Fruit fly (Drosophila melanogaster) whole organism, embryonic: Measurements from ENCODE around the gene CG3198.

Source experiments
- Aef1 ChIP-seq: fragments of 200-800 bp; sonication (Bioruptor generic); IDR thresholded peaks from 3 replicates; pipeline ENCODE4 v1.3.6; 2022; ENCODE audit warnings: missing biosample characterization, missing genetic modification characterization
- Bgb ChIP-seq: fragments of 200-800 bp; sonication (Bioruptor generic); IDR thresholded peaks from 2 replicates; pipeline ENCODE4 v1.3.6; 2022; ENCODE audit warnings: missing biosample characterization, missing genetic modification characterization; ENCODE audit not compliant: partially characterized antibody
- CG10543 ChIP-seq: fragments of 200-800 bp; sonication (Bioruptor generic); optimal IDR thresholded peaks from 3 replicates; lab custom pipeline; 2017; ENCODE audit warnings: missing biosample characterization, mild to moderate bottlenecking, missing genetic modification characterization, moderate library complexity
- CG10979 ChIP-seq: fragments of 200-800 bp; sonication (Bioruptor generic); optimal IDR thresholded peaks from 2 replicates; lab custom pipeline; 2018; ENCODE audit warnings: missing biosample characterization, mild to moderate bottlenecking, missing genetic modification characterization, moderate library complexity
- CG1647 ChIP-seq: fragments of 200-800 bp; sonication (Bioruptor generic); optimal IDR thresholded peaks from 3 replicates; lab custom pipeline; 2016; ENCODE audit warnings: missing biosample characterization, missing genetic modification characterization
- CG17568 ChIP-seq: fragments of 200-800 bp; sonication (Bioruptor generic); optimal IDR thresholded peaks from 2 replicates; lab custom pipeline; 2018; ENCODE audit warnings: missing biosample characterization, mild to moderate bottlenecking, missing genetic modification characterization, moderate library complexity
- CG17829 ChIP-seq: fragments of 200-800 bp; optimal IDR thresholded peaks from 2 replicates; lab custom pipeline; 2019; ENCODE audit warnings: missing biosample characterization, mild to moderate bottlenecking, missing genetic modification characterization, moderate library complexity
- CG2678 ChIP-seq: fragments of 200-800 bp; sonication (Bioruptor generic); optimal IDR thresholded peaks from 3 replicates; lab custom pipeline; 2019; ENCODE audit warnings: missing biosample characterization, mild to moderate bottlenecking, missing genetic modification characterization, moderate library complexity
- CG34376 ChIP-seq: fragments of 200-800 bp; sonication (Bioruptor generic); optimal IDR thresholded peaks from 2 replicates; lab custom pipeline; 2018; ENCODE audit warnings: missing biosample characterization, mild to moderate bottlenecking, missing genetic modification characterization
- CG3847 ChIP-seq: fragments of 200-800 bp; sonication (Bioruptor generic); IDR thresholded peaks from 2 replicates; pipeline ENCODE4 v1.3.6; 2022; ENCODE audit warnings: missing biosample characterization, missing genetic modification characterization
- CG4282 ChIP-seq: fragments of 200-800 bp; sonication (Bioruptor generic); optimal IDR thresholded peaks from 2 replicates; lab custom pipeline; 2016; ENCODE audit warnings: missing biosample characterization, missing genetic modification characterization
- CG4328 ChIP-seq: fragments of 200-800 bp; sonication (Bioruptor generic); optimal IDR thresholded peaks from 3 replicates; lab custom pipeline; 2017; ENCODE audit warnings: missing biosample characterization, missing genetic modification reagents, missing genetic modification characterization
- CG8359 ChIP-seq: fragments of 200-800 bp; sonication (Bioruptor generic); optimal IDR thresholded peaks from 2 replicates; lab custom pipeline; 2017; ENCODE audit warnings: missing biosample characterization, mild to moderate bottlenecking, missing genetic modification characterization, borderline replicate concordance
- CG8388 ChIP-seq: fragments of 200-800 bp; sonication (Bioruptor generic); optimal IDR thresholded peaks from 2 replicates; lab custom pipeline; 2019; ENCODE audit warnings: missing biosample characterization, mild to moderate bottlenecking, missing genetic modification characterization, moderate library complexity
- CG9609 ChIP-seq: fragments of 200-800 bp; sonication (Bioruptor generic); optimal IDR thresholded peaks from 3 replicates; lab custom pipeline; 2016; ENCODE audit warnings: missing biosample characterization, missing genetic modification characterization
- Deaf1 ChIP-seq: fragments of 200-800 bp; optimal IDR thresholded peaks from 3 replicates; lab custom pipeline; 2019; ENCODE audit warnings: missing biosample characterization, mild to moderate bottlenecking, missing genetic modification characterization, moderate library complexity
- Dref ChIP-seq: fragments of 200-800 bp; sonication (Bioruptor generic); IDR thresholded peaks from 2 replicates; pipeline ENCODE4 v1.3.6; 2022; ENCODE audit warnings: missing biosample characterization, missing genetic modification characterization
- E2f1 ChIP-seq: fragments of 200-800 bp; sonication (Bioruptor generic); IDR thresholded peaks from 2 replicates; pipeline ENCODE4 v1.3.6; 2022; ENCODE audit warnings: missing biosample characterization, missing genetic modification characterization
- GATAe ChIP-seq: fragments of 200-800 bp; sonication (Bioruptor generic); conservative IDR thresholded peaks from 2 replicates; pipeline ENCODE4 v1.3.6; 2022; ENCODE audit warnings: missing biosample characterization, missing genetic modification characterization
- H2.0 ChIP-seq: fragments of 200-800 bp; sonication (Bioruptor generic); IDR thresholded peaks from 2 replicates; pipeline ENCODE4 v1.3.6; 2022; ENCODE audit warnings: missing biosample characterization, missing genetic modification characterization
- HLH4C ChIP-seq: fragments of 200-800 bp; sonication (Bioruptor generic); IDR thresholded peaks from 3 replicates; pipeline ENCODE4 v1.3.6; 2022; ENCODE audit warnings: missing biosample characterization, missing genetic modification characterization; ENCODE audit not compliant: partially characterized antibody
- HLHmδ ChIP-seq: fragments of 200-800 bp; sonication (Bioruptor generic); optimal IDR thresholded peaks from 2 replicates; lab custom pipeline; 2018; ENCODE audit warnings: missing biosample characterization, mild to moderate bottlenecking, missing genetic modification characterization, moderate library complexity
- Hey ChIP-seq: fragments of 200-800 bp; sonication (Bioruptor generic); optimal IDR thresholded peaks from 3 replicates; lab custom pipeline; 2018; ENCODE audit warnings: missing biosample characterization, mild to moderate bottlenecking, missing genetic modification characterization
- Hr3 ChIP-seq: fragments of 200-800 bp; sonication (Bioruptor generic); optimal IDR thresholded peaks from 3 replicates; lab custom pipeline; 2016; ENCODE audit warnings: missing biosample characterization, missing genetic modification characterization
- Hsf ChIP-seq: fragments of 200-800 bp; sonication (Bioruptor generic); optimal IDR thresholded peaks from 3 replicates; lab custom pipeline; 2016; ENCODE audit warnings: missing biosample characterization, missing genetic modification characterization
- NK7.1 ChIP-seq: fragments of 200-800 bp; sonication (Bioruptor generic); optimal IDR thresholded peaks from 3 replicates; lab custom pipeline; 2016; ENCODE audit warnings: missing biosample characterization, missing genetic modification characterization
- Ptx1 ChIP-seq: fragments of 200-800 bp; sonication (Bioruptor generic); IDR thresholded peaks from 2 replicates; pipeline ENCODE4 v1.3.6; 2022; ENCODE audit warnings: missing biosample characterization, missing genetic modification characterization
- TFAM ChIP-seq: fragments of 200-800 bp; sonication (Bioruptor generic); optimal IDR thresholded peaks from 2 replicates; lab custom pipeline; 2017; ENCODE audit warnings: missing biosample characterization, missing genetic modification characterization, inconsistent platforms
- crp ChIP-seq, 2 experiments: fragments of 200-800 bp; sonication (Bioruptor generic); optimal IDR thresholded peaks; 2 replicates in 1 of 2; 3 replicates in 1 of 2; lab custom pipeline; 2017; ENCODE audit warnings: missing biosample characterization in 2 of 2, missing genetic modification characterization in 2 of 2, mild to moderate bottlenecking in 1 of 2, moderate library complexity in 1 of 2
- fd102C ChIP-seq: fragments of 200-800 bp; sonication (Bioruptor generic); optimal IDR thresholded peaks from 2 replicates; lab custom pipeline; 2018; ENCODE audit warnings: missing biosample characterization, mild to moderate bottlenecking, missing genetic modification characterization, moderate library complexity
- fd3F ChIP-seq: fragments of 200-800 bp; sonication (Bioruptor generic); optimal IDR thresholded peaks from 2 replicates; lab custom pipeline; 2018; ENCODE audit warnings: missing biosample characterization, mild to moderate bottlenecking, missing genetic modification characterization, moderate library complexity
- grau ChIP-seq: fragments of 200-800 bp; optimal IDR thresholded peaks from 3 replicates; lab custom pipeline; 2019; ENCODE audit warnings: missing biosample characterization, mild to moderate bottlenecking, missing genetic modification characterization, moderate library complexity
- grn ChIP-seq: fragments of 200-800 bp; sonication (Bioruptor generic); optimal IDR thresholded peaks from 3 replicates; lab custom pipeline; 2017; ENCODE audit warnings: missing biosample characterization, missing genetic modification characterization
- ham ChIP-seq: fragments of 200-800 bp; sonication (Bioruptor generic); IDR thresholded peaks from 2 replicates; pipeline ENCODE4 v1.3.6; 2022; ENCODE audit warnings: missing biosample characterization, missing genetic modification characterization
- hb ChIP-seq: fragments of 200-800 bp; sonication (Bioruptor generic); IDR thresholded peaks from 3 replicates; pipeline ENCODE4 v1.3.6; 2022; ENCODE audit warnings: missing biosample characterization, missing genetic modification characterization; ENCODE audit not compliant: partially characterized antibody
- kay ChIP-seq: fragments of 200-800 bp; sonication (Bioruptor generic); optimal IDR thresholded peaks from 2 replicates; lab custom pipeline; 2016; ENCODE audit warnings: missing biosample characterization, missing genetic modification characterization
- lab ChIP-seq: fragments of 200-800 bp; sonication (Bioruptor generic); optimal IDR thresholded peaks from 3 replicates; lab custom pipeline; 2017; ENCODE audit warnings: missing biosample characterization, missing genetic modification characterization, mild to moderate bottlenecking, moderate library complexity, missing genetic modification reagents
- lmd ChIP-seq: fragments of 200-800 bp; sonication (Bioruptor generic); IDR thresholded peaks from 2 replicates; pipeline ENCODE4 v1.3.6; 2022; ENCODE audit warnings: missing biosample characterization, missing genetic modification characterization
- oc ChIP-seq: fragments of 200-800 bp; sonication (Bioruptor generic); optimal IDR thresholded peaks from 2 replicates; lab custom pipeline; 2018; ENCODE audit warnings: missing biosample characterization, mild to moderate bottlenecking, missing genetic modification characterization, moderate library complexity
- phol ChIP-seq: fragments of 200-800 bp; sonication (Bioruptor generic); optimal IDR thresholded peaks from 3 replicates; lab custom pipeline; 2018; ENCODE audit warnings: missing biosample characterization, mild to moderate bottlenecking, missing genetic modification characterization, moderate library complexity
- prd ChIP-seq, 3 experiments: fragments of >200 bp in 2 of 3; fragments of 200-800 bp in 1 of 3; sonication (Bioruptor generic) in 1 of 3; optimal IDR thresholded peaks in 2 of 3; IDR thresholded peaks in 1 of 3; 2 replicates in 2 of 3; 3 replicates in 1 of 3; pipeline versions ENCODE4 v1.3.6 to Lab custom; 2017 to 2022; ENCODE audit warnings: missing biosample characterization in 1 of 3, missing genetic modification characterization in 1 of 3
- row ChIP-seq: fragments of 200-800 bp; sonication (Bioruptor generic); IDR thresholded peaks from 3 replicates; pipeline ENCODE4 v1.3.6; 2022; ENCODE audit warnings: missing biosample characterization, missing genetic modification characterization
- sens-2 ChIP-seq: fragments of 200-800 bp; sonication (Bioruptor generic); IDR thresholded peaks from 2 replicates; pipeline ENCODE4 v1.3.6; 2022; ENCODE audit warnings: missing biosample characterization, missing genetic modification characterization
- shn ChIP-seq: fragments of 200-800 bp; sonication (Bioruptor generic); optimal IDR thresholded peaks from 3 replicates; lab custom pipeline; 2016; ENCODE audit warnings: missing biosample characterization, missing genetic modification characterization
- slou ChIP-seq: fragments of 200-800 bp; sonication (Bioruptor generic); optimal IDR thresholded peaks from 3 replicates; lab custom pipeline; 2016; ENCODE audit warnings: missing biosample characterization, missing genetic modification characterization
- slp2 ChIP-seq: fragments of 200-800 bp; sonication (Bioruptor generic); optimal IDR thresholded peaks from 2 replicates; lab custom pipeline; 2016; ENCODE audit warnings: missing biosample characterization, missing genetic modification characterization
- ssp ChIP-seq: fragments of 200-800 bp; sonication (Bioruptor generic); IDR thresholded peaks from 2 replicates; pipeline ENCODE4 v1.3.6; 2022; ENCODE audit warnings: missing biosample characterization, missing genetic modification characterization
- vfl ChIP-seq: fragments of 200-800 bp; sonication (Bioruptor generic); optimal IDR thresholded peaks from 2 replicates; lab custom pipeline; 2016; ENCODE audit warnings: missing biosample characterization, missing genetic modification characterization
- wor ChIP-seq: fragments of 200-800 bp; sonication (Bioruptor generic); IDR thresholded peaks from 2 replicates; pipeline ENCODE4 v1.3.6; 2022; ENCODE audit warnings: missing biosample characterization, missing genetic modification characterization

CG3198 gene

DNA sequence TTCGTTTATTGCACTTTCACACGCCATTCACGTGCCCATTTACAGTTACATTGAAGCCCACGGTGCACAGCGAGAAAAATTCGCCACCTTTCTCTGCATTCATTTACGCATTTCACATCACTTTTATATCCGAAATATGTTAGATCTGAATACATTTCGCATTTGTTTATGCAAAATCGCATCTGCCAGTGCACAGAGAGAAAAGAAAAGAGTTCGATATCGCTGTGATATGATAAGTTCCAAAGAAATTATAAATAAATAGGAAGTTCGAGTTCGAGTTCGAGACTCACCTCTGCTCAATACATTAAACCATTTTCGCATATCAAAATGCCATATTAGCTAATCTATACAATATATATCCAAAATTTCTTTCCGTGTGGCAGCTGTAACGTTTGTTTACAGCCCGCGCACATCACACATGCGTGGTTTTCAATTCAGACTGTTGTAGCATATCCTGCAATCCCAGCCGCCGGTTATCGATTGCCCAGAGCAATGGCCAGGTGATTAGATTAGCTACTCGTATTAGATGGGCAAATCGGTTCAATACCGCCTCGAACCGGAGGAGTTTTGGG lies 17.7 kb downstream of the CG3198 start (continued):
- TF ChIP-seq kay (GFP tag; lab: Kevin White, UChicago) = peak; percentile 56
- TF ChIP-seq HLH4C (GFP tag; lab: Robert Waterston, UW) = no peak
- TF ChIP-seq fd3F = peak; percentile 78
- TF ChIP-seq CG17829 (tag; lab: Kevin White, UChicago) = peak; percentile 85
- peak; percentile 82 for TF ChIP-seq CG10979
- peak; percentile 78 for TF ChIP-seq E2f1
- TF ChIP-seq slp2 (GFP tag; lab: Kevin White, UChicago) = peak; percentile 85
- peak; percentile 71 for TF ChIP-seq wor
- TF ChIP-seq ssp (GFP tag; lab: Robert Waterston, UW) = peak; percentile 64
- peak; percentile 46; the same call in 1 of the 2 replicates for TF ChIP-seq sens-2 (GFP tag; lab: Robert Waterston, UW)
- peak; percentile 70 for TF ChIP-seq NK7.1
- peak; percentile 22 for TF ChIP-seq TFAM (GFP tag; lab: Kevin White, UChicago)
- TF ChIP-seq phol (tag; lab: Kevin White, UChicago) = peak; percentile 86
- peak; percentile 53 for TF ChIP-seq CG34376 (GFP tag; lab: Kevin White, UChicago)
- peak; percentile 79 for TF ChIP-seq Hr3 (GFP tag; lab: Kevin White, UChicago)
- peak; percentile 86 for TF ChIP-seq Ptx1 (GFP tag; lab: Robert Waterston, UW)
- TF ChIP-seq hb (GFP tag; lab: Robert Waterston, UW) = no peak
- peak; percentile 17 for TF ChIP-seq fd102C (GFP tag; lab: Kevin White, UChicago)
- no peak for TF ChIP-seq Hey (tag; lab: Kevin White, UChicago)
- TF ChIP-seq row = peak; percentile 87
- TF ChIP-seq shn (GFP tag; lab: Kevin White, UChicago) = peak; percentile 67
- TF ChIP-seq crp (GFP tag; optimal IDR thresholded peaks at IDR 0.05; lab: Kevin White, UChicago) = peak in 1 of 2 experiments; percentile 37
- peak; percentile 32 for TF ChIP-seq grn
- peak; percentile 70 for TF ChIP-seq CG1647
- TF ChIP-seq Deaf1 (tag; lab: Kevin White, UChicago) = peak; percentile 47
- peak; percentile 86 for TF ChIP-seq grau (tag; lab: Kevin White, UChicago)
- TF ChIP-seq H2.0 (GFP tag; lab: Robert Waterston, UW) = peak; percentile 71
- no peak for TF ChIP-seq CG4282 (GFP tag; lab: Kevin White, UChicago)
- no peak; the same call in 1 of the 2 replicates for TF ChIP-seq GATAe (GFP tag; lab: Robert Waterston, UW)
- TF ChIP-seq CG3847 (GFP tag; lab: Robert Waterston, UW) = peak; percentile 74
- peak; percentile 90 for TF ChIP-seq CG2678 (tag; lab: Kevin White, UChicago)
- no peak for TF ChIP-seq HLHmδ (GFP tag; lab: Kevin White, UChicago)
- peak; percentile 92 for TF ChIP-seq lab (GFP tag; lab: Kevin White, UChicago)
- peak; percentile 76 for TF ChIP-seq slou (GFP tag; lab: Kevin White, UChicago)
- peak; percentile 81 for TF ChIP-seq CG8388
- TF ChIP-seq CG10543 (GFP tag; lab: Kevin White, UChicago) = peak; percentile 54
- peak; percentile 63 for TF ChIP-seq CG17568
- TF ChIP-seq prd (optimal IDR thresholded peaks at IDR 0.05; lab: Kevin White, UChicago) = no peak
- TF ChIP-seq prd (GFP tag; IDR thresholded peaks at IDR 0.05; lab: Robert Waterston, UW) = peak; percentile 87
- peak; percentile 83 for TF ChIP-seq CG9609 (GFP tag; lab: Kevin White, UChicago)
- peak; percentile 78 for TF ChIP-seq Aef1 (GFP tag; lab: Robert Waterston, UW)
- peak; percentile 72 for TF ChIP-seq vfl (GFP tag; lab: Kevin White, UChicago)
- 0 out of 2 replicates have a peak, but pooled peaks have one; percentile 18 for TF ChIP-seq Dref (GFP tag; lab: Robert Waterston, UW)
- TF ChIP-seq lmd = peak; percentile 87
- TF ChIP-seq ham = 0 out of 2 replicates have a peak, but pooled peaks have one; percentile 20
- peak; percentile 83 for TF ChIP-seq Hsf (GFP tag; lab: Kevin White, UChicago)
- TF ChIP-seq CG8359 (GFP tag; lab: Kevin White, UChicago) = peak; percentile 30
- TF ChIP-seq oc = peak; percentile 64
- TF ChIP-seq CG4328 (GFP tag; lab: Kevin White, UChicago) = peak; percentile 69
- no peak for TF ChIP-seq Bgb (GFP tag; lab: Robert Waterston, UW)
